Worm (Caenorhabditis elegans): ENCODE measurements around the gene talp-3.
A peak's percentile ranks its signal among the peaks of the same experiment; 100 is the strongest.

talp-3 gene

DNA sequence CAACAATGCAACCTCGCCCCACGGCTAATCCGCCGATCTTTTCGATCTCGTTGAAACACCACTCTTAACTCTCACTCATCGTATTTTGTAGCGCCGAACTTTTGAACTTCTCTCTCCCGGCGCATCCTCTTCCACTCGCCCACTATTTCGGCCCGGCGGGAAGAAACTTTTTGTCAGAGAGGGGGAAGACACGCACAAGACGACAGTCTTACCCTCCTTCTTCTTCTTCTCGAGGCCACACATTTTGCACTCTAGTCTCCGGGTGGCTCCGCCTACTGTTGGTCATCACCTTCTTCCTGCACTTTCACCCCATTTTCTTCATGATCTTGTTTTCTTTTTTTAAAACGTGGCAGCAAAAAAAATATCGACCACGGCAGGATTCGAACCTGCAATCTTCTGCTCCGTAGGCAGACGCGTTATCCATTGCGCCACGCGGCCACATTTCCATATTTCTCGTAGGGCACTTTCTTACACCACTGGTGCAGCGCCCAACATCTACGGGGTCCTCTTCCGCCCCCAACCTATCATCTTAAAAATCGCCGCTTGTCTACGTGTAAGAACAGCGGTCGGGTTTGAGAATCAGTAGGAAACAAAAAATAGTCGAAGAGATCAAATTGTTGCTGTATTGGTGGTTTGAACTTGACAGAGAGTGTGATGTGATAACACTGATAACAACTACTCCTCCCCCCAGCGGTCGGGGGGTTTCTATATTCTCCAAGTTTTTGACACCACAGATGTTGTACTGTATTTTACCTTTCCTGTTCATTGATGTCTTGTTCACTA lies 42.0 kb downstream of the talp-3 start (continued):
- peak; percentile 51 for TF ChIP-seq nhr-90 (tag; optimal IDR thresholded peaks at IDR 0.05; ENCODE audit: poor library complexity)
- TF ChIP-seq blmp-1 (tag; optimal IDR thresholded peaks at IDR 0.05): peak; percentile 97
- no peak for TF ChIP-seq ces-1 (GFP tag; optimal IDR thresholded peaks at IDR 0.05)
- TF ChIP-seq fkh-10 (GFP tag; optimal IDR thresholded peaks at IDR 0.05): no peak
- TF ChIP-seq irx-1 (tag; optimal IDR thresholded peaks at IDR 0.05): peak; percentile 7
- peak; percentile 21 for TF ChIP-seq lin-13 (GFP tag; optimal IDR thresholded peaks at IDR 0.05)
- TF ChIP-seq mep-1 (tag; optimal IDR thresholded peaks at IDR 0.05): peak; percentile 55
- TF ChIP-seq pag-3 (tag; optimal IDR thresholded peaks at IDR 0.05; ENCODE audit: borderline replicate concordance, insufficient read depth): no peak
- TF ChIP-seq nhr-77 (tag; optimal IDR thresholded peaks at IDR 0.05): peak; percentile 60
- no peak for TF ChIP-seq nhr-84 (tag; optimal IDR thresholded peaks at IDR 0.05)
- TF ChIP-seq dpl-1 (GFP tag; optimal IDR thresholded peaks at IDR 0.05): peak in 2 of 3 experiments; percentile 29 to 54
- TF ChIP-seq hpl-2 (GFP tag; optimal IDR thresholded peaks at IDR 0.05): no peak
- TF ChIP-seq lin-35 (GFP tag; optimal IDR thresholded peaks at IDR 0.05): peak; percentile 11 to 45
- TF ChIP-seq mdl-1 (tag; optimal IDR thresholded peaks at IDR 0.05): peak in 1 of 2 experiments; percentile 48
- peak; percentile 92 for TF ChIP-seq nhr-85 (tag)

- no peak for TF ChIP-seq aha-1 (tag; optimal IDR thresholded peaks at IDR 0.05)
- peak in 1 of 2 experiments; percentile 8 for TF ChIP-seq mdl-1 (tag; optimal IDR thresholded peaks at IDR 0.05)
- peak; percentile 68 for TF ChIP-seq nhr-20 (tag; optimal IDR thresholded peaks at IDR 0.05)
- TF ChIP-seq nhr-47 (tag; optimal IDR thresholded peaks at IDR 0.05): no peak
- peak; percentile 84 for TF ChIP-seq nhr-85 (tag)
- TF ChIP-seq jun-1 (tag; optimal IDR thresholded peaks at IDR 0.05): peak; percentile 37
- peak; percentile 72 for TF ChIP-seq skn-1 (tag; optimal IDR thresholded peaks at IDR 0.05)
- TF ChIP-seq nhr-71 (tag; optimal IDR thresholded peaks at IDR 0.05): peak; percentile 56
- no peak for TF ChIP-seq ces-1 (GFP tag; optimal IDR thresholded peaks at IDR 0.05)
- no peak for TF ChIP-seq efl-1 (optimal IDR thresholded peaks at IDR 0.05)
- TF ChIP-seq efl-1 (GFP tag; optimal IDR thresholded peaks at IDR 0.05 in 1 of 2): no peak
- peak; percentile 19 for TF ChIP-seq blmp-1 (tag; optimal IDR thresholded peaks at IDR 0.05)
- peak in 1 of 6 experiments; percentile 22 for TF ChIP-seq elt-3 (tag; optimal IDR thresholded peaks at IDR 0.05)
- peak; percentile 1 for TF ChIP-seq nhr-90 (tag; optimal IDR thresholded peaks at IDR 0.05; ENCODE audit: poor library complexity)
- TF ChIP-seq C04F5.9 (tag; optimal IDR thresholded peaks at IDR 0.05): no peak
- peak; percentile 30 for TF ChIP-seq snu-23 (GFP tag; optimal IDR thresholded peaks at IDR 0.05)
- TF ChIP-seq lin-35 (GFP tag; optimal IDR thresholded peaks at IDR 0.05): peak in 1 of 2 experiments; percentile 69
- peak; percentile 24 for TF ChIP-seq lin-14 (GFP tag; optimal IDR thresholded peaks at IDR 0.05)
- TF ChIP-seq elt-2 (tag; optimal IDR thresholded peaks at IDR 0.05): peak; percentile 18
- peak; percentile 33 for TF ChIP-seq mep-1 (tag; optimal IDR thresholded peaks at IDR 0.05)
- no peak for TF ChIP-seq unc-130 (tag; optimal IDR thresholded peaks at IDR 0.05)
- TF ChIP-seq Y116A8C.19 (tag; optimal IDR thresholded peaks at IDR 0.05; ENCODE audit: borderline replicate concordance): no peak
- no peak for TF ChIP-seq ztf-4 (tag; optimal IDR thresholded peaks at IDR 0.05)
- no peak for TF ChIP-seq ceh-90 (tag; optimal IDR thresholded peaks at IDR 0.05)
- no peak for TF ChIP-seq irx-1 (tag; optimal IDR thresholded peaks at IDR 0.05)
- TF ChIP-seq egl-27 (tag; optimal IDR thresholded peaks at IDR 0.05): no peak
Observed at ce11 chrIV:14609774-14610173, 43.4 kb downstream of the talp-3 start.

ce11 chrIV:14608605-14609004 lies 44.6 kb downstream of the talp-3 start:
- TF ChIP-seq efl-1 (optimal IDR thresholded peaks at IDR 0.05): no peak
- TF ChIP-seq efl-1 (GFP tag; optimal IDR thresholded peaks at IDR 0.05 in 1 of 2): peak in 1 of 2 experiments; percentile 54
- TF ChIP-seq fkh-8 (tag; optimal IDR thresholded peaks at IDR 0.05): no peak

DNA sequence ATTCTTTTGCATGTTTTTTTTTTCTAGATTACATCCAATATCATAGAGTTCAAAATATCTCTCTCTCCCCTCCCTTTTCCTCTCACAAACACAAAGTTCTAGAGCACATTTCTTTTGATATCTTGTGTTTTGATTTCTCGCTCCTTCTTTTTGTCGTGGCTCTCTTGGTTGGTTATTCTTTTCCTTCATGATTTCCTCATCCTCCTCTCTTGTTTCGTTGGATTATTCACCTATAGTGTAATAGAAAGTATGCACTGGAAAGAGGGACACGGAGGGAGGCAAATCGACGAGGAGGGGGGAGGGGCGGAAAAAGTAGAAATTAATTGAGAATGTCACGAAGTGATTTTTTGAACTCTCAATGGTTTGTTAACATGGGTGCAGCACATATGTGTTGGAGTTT lies 46.7 kb downstream of the talp-3 start:
- TF ChIP-seq skn-1 (tag; optimal IDR thresholded peaks at IDR 0.05) (peak; percentile 26), lin-35 (GFP tag; optimal IDR thresholded peaks at IDR 0.05) (peak in 1 of 2 experiments; percentile 12), nhr-90 (tag; optimal IDR thresholded peaks at IDR 0.05; ENCODE audit: poor library complexity) (no peak), lin-14 (GFP tag; optimal IDR thresholded peaks at IDR 0.05) (peak; percentile 86), fos-1 (tag; optimal IDR thresholded peaks at IDR 0.05) (peak; percentile 7), ama-1 (optimal IDR thresholded peaks at IDR 0.05) (no peak), hlh-17 (GFP tag; optimal IDR thresholded peaks at IDR 0.05; ENCODE audit: borderline replicate concordance) (no peak), snu-23 (GFP tag; optimal IDR thresholded peaks at IDR 0.05) (peak; percentile 42), blmp-1 (tag; optimal IDR thresholded peaks at IDR 0.05) (peak; percentile 2), ztf-11 (tag; optimal IDR thresholded peaks at IDR 0.05) (no peak), mdl-1 (tag; optimal IDR thresholded peaks at IDR 0.05) (peak in 1 of 2 experiments; percentile 3), nhr-28 (tag; optimal IDR thresholded peaks at IDR 0.05) (no peak), unc-130 (tag; optimal IDR thresholded peaks at IDR 0.05) (no peak), pag-3 (tag; optimal IDR thresholded peaks at IDR 0.05; ENCODE audit: borderline replicate concordance, insufficient read depth) (no peak), ceh-82 (tag; optimal IDR thresholded peaks at IDR 0.05) (peak in 1 of 3 experiments; percentile 33), irx-1 (tag; optimal IDR thresholded peaks at IDR 0.05) (no peak), nhr-237 (tag; optimal IDR thresholded peaks at IDR 0.05) (no peak), swsn-7 (tag; optimal IDR thresholded peaks at IDR 0.05) (peak; percentile 34), nhr-71 (tag; optimal IDR thresholded peaks at IDR 0.05) (peak; percentile 96), mef-2 (tag; optimal IDR thresholded peaks at IDR 0.05) (no peak)
